Worm (Caenorhabditis elegans): Measurements from ENCODE around the gene W06B4.2.

Gene W06B4.2

DNA sequence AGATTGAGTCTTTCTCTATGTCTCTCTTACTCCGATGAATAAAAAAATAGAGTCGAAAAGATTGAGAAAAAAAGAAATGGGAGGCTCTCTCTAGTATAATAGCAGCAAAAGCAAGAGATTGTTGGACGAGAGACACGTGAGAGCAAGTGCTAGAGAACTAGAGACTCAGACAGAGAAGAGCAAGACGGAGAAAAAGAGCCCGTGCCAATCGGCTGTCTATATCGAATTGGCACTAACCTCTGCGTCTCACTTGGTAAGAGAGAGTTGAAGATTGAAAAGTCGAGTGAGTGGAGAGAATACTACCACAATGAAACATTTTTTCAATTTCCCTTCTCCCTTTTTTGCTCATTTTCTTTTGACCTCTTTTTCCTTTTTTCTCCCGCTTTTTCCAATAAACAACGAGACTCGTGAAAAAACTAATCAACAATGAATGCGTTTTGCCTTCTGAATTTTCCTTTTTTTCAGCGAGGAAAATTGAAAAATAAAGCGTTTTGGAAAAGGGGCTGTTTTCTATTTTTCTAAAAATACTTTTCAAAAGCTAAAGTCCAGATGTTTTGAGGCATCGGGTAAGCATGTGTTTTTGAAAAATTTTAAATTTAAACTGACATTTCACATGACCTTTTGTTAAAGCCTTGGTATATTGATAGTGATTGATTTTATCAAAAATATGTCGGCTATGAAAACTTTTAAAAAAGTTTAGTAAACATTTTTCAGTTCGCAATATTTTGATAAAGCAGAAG is 38.8 kb downstream of the W06B4.2 start (continued):
- TF ChIP-seq nhr-237 (tag; optimal IDR thresholded peaks at IDR 0.05) (no peak), ama-1 (optimal IDR thresholded peaks at IDR 0.05) (no peak), Y55F3AM.14 (GFP tag; optimal IDR thresholded peaks at IDR 0.05) (no peak), ztf-4 (tag; optimal IDR thresholded peaks at IDR 0.05) (no peak), aly-2 (tag; optimal IDR thresholded peaks at IDR 0.05) (no peak), ceh-16 (tag; optimal IDR thresholded peaks at IDR 0.05) (no peak), sma-3 (GFP tag; optimal IDR thresholded peaks at IDR 0.05) (no peak), fos-1 (tag; optimal IDR thresholded peaks at IDR 0.05) (peak; percentile 42), lsy-2 (tag; optimal IDR thresholded peaks at IDR 0.05) (peak; percentile 45 to 78), sma-9 (GFP tag; optimal IDR thresholded peaks at IDR 0.05) (peak; percentile 76), sma-9 (tag; optimal IDR thresholded peaks at IDR 0.05) (no peak), blmp-1 (tag; optimal IDR thresholded peaks at IDR 0.05; ENCODE audit: insufficient read depth) (no peak), dmd-4 (tag; optimal IDR thresholded peaks at IDR 0.05) (no peak), nhr-10 (tag; optimal IDR thresholded peaks at IDR 0.05) (no peak)

ce11 chrII:4507669-4508068 is 39.7 kb downstream of the W06B4.2 start:
- TF ChIP-seq fos-1 (tag; optimal IDR thresholded peaks at IDR 0.05), result peak; percentile 74
- no peak for TF ChIP-seq snpc-4 (tag; optimal IDR thresholded peaks at IDR 0.05)
- peak; percentile 18 for TF ChIP-seq sma-3 (GFP tag; optimal IDR thresholded peaks at IDR 0.05)
- TF ChIP-seq lsy-2 (tag; optimal IDR thresholded peaks at IDR 0.05), result peak in 1 of 2 experiments; percentile 38
- no peak for TF ChIP-seq nhr-25 (tag; optimal IDR thresholded peaks at IDR 0.05)
- peak; percentile 33 for TF ChIP-seq crh-2 (tag; optimal IDR thresholded peaks at IDR 0.05)

ce11 chrII:4510684-4511083 is 42.7 kb downstream of the W06B4.2 start:
- TF ChIP-seq nhr-12 (tag; optimal IDR thresholded peaks at IDR 0.05), result no peak
- no peak for TF ChIP-seq nhr-21 (tag; optimal IDR thresholded peaks at IDR 0.05)
- peak; percentile 12 for TF ChIP-seq blmp-1 (tag; optimal IDR thresholded peaks at IDR 0.05; ENCODE audit: insufficient read depth)
- TF ChIP-seq egl-27 (tag; optimal IDR thresholded peaks at IDR 0.05), result no peak

DNA sequence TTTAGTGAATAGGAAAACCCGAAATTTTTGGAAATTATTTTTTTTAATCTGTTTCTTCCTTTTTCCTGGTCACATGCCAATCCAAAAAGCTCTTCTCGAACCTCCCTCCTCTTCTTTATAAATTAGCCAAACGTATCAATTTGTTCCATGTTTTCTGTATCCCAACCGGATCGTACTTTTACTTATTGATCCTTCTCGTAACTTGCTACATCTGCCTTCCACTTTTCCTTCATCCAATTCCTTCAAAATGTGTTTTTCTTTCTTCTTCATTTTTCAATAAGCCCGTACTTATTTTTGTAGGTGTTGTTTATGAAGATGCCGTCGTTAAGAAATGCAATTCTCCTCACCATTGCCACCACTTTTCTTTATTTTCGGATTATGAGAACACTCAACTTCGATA is 43.9 kb downstream of the W06B4.2 start, which contains the start of gene cyp-23A1:
Gene cyp-23A1 (plus strand): TSS at position 301 of the 400 bp plus-strand sequence.
- TF ChIP-seq unc-55 (GFP tag; optimal IDR thresholded peaks at IDR 0.05) (no peak), lin-13 (GFP tag; optimal IDR thresholded peaks at IDR 0.05) (no peak), elt-1 (tag; optimal IDR thresholded peaks at IDR 0.05) (no peak), elt-3 (tag; optimal IDR thresholded peaks at IDR 0.05) (no peak), nhr-12 (tag; optimal IDR thresholded peaks at IDR 0.05) (no peak), nhr-23 (tag; optimal IDR thresholded peaks at IDR 0.05) (no peak), mbf-1 (tag; optimal IDR thresholded peaks at IDR 0.05) (no peak), nhr-21 (tag; optimal IDR thresholded peaks at IDR 0.05) (no peak)

DNA sequence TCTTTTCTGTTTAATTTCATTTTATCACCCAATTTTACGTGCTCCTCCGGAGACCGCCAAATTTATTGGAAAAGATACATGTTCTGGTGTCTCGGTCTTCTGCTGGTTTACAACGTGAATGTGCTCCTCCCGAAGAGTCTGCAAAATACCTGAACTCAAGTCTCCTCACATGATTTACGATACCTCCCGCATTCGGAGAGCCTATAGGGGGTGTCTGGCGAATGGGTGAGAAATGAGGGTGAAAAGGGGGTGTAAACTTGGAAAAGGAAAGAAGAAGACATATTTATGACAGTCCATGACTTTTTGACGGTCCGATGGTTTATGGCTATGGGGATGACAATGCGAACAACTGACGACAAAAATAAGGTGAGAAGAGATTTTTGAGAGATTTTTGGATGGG is 48.3 kb downstream of the W06B4.2 start:
- TF ChIP-seq sma-3 (GFP tag; optimal IDR thresholded peaks at IDR 0.05) (no peak), blmp-1 (tag; optimal IDR thresholded peaks at IDR 0.05; ENCODE audit: insufficient read depth) (no peak), C34F6.9 (tag; optimal IDR thresholded peaks at IDR 0.05) (no peak), Y55F3AM.14 (GFP tag; optimal IDR thresholded peaks at IDR 0.05) (no peak), ztf-1 (GFP tag; conservative IDR thresholded peaks at IDR 0.05) (no peak)

ce11 chrII:4517254-4517653 is 49.3 kb downstream of the W06B4.2 start:
- TF ChIP-seq F13H6.1 (tag; optimal IDR thresholded peaks at IDR 0.05) (no peak), nhr-237 (tag; optimal IDR thresholded peaks at IDR 0.05) (no peak), skn-1 (tag; optimal IDR thresholded peaks at IDR 0.05) (no peak), nhr-21 (tag; optimal IDR thresholded peaks at IDR 0.05) (no peak), fos-1 (tag; optimal IDR thresholded peaks at IDR 0.05) (no peak), unc-62 (GFP tag; optimal IDR thresholded peaks at IDR 0.05) (no peak), unc-55 (GFP tag; optimal IDR thresholded peaks at IDR 0.05) (no peak), mdl-1 (tag; optimal IDR thresholded peaks at IDR 0.05) (no peak), ztf-11 (tag; optimal IDR thresholded peaks at IDR 0.05) (no peak), nhr-23 (tag; optimal IDR thresholded peaks at IDR 0.05) (no peak), ztf-4 (tag; optimal IDR thresholded peaks at IDR 0.05) (no peak), dmd-4 (tag; optimal IDR thresholded peaks at IDR 0.05) (no peak), nhr-77 (tag; optimal IDR thresholded peaks at IDR 0.05) (no peak)

Measured in whole organism, L2 larva.